Worm (Caenorhabditis elegans): ENCODE results near the gene Y69H2.10.

Y69H2.10 gene

DNA sequence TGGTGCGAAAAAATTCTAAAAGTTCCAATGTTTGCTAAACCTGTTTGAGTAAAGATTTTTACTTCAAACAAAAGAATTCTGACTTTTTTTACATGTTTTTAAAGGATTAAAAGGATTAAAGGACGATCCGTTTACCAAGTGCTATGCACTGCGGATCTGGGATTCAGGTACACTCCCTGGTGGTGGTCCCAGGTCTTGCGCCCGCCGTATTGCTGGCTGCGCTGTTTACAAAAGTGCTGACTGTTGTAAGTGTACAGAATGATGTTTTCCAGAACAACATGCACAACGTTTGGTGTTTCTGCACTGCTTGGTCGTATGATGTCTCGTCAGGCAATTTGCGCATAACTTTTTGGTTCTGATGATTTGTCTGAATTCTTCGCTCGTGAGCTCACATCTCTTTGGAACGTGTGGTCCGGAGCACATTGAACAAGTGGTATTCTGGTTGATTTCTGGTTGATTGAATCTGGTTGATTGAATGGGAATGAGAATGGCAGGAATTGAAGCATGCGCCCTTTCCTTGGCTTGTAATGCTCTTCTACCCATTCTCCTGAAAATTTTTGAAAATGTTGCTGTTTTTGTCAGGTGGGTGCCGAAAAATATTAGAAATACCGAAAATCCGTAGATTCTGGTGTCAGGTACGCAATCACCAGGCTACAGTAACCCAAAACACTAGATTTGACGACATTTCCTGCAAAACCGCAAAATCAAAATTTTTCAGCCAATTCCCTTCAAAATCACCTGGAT, 35.4 kb downstream of the Y69H2.10 start:
- TF ChIP-seq T23F11.4 (GFP tag; optimal IDR thresholded peaks at IDR 0.05) (no peak), elt-2 (tag; optimal IDR thresholded peaks at IDR 0.05) (no peak), lin-11 (tag; optimal IDR thresholded peaks at IDR 0.05) (no peak), lim-6 (tag; optimal IDR thresholded peaks at IDR 0.05) (no peak), nfya-1 (tag; optimal IDR thresholded peaks at IDR 0.05) (no peak), nhr-232 (tag; optimal IDR thresholded peaks at IDR 0.05) (no peak), dmd-4 (tag; optimal IDR thresholded peaks at IDR 0.05; ENCODE audit: borderline replicate concordance) (peak; percentile 70), fkh-10 (GFP tag; optimal IDR thresholded peaks at IDR 0.05) (peak; percentile 18), ceh-9 (tag; optimal IDR thresholded peaks at IDR 0.05) (no peak), fkh-6 (tag; optimal IDR thresholded peaks at IDR 0.05) (no peak), rnt-1 (tag; optimal IDR thresholded peaks at IDR 0.05) (no peak), ceh-18 (tag; optimal IDR thresholded peaks at IDR 0.05) (no peak), ceh-14 (tag; optimal IDR thresholded peaks at IDR 0.05) (no peak), odd-2 (tag; optimal IDR thresholded peaks at IDR 0.05) (no peak), hlh-8 (tag; optimal IDR thresholded peaks at IDR 0.05) (no peak), zip-5 (tag; optimal IDR thresholded peaks at IDR 0.05) (no peak)

ce11 chrV:18706063-18706620, 36.0 kb downstream of the Y69H2.10 start, which contains the start of gene Y17D7C.1:
Y17D7C.1 (plus strand) TSS chrV:18706570.
- no peak for TF ChIP-seq fkh-6 (tag; optimal IDR thresholded peaks at IDR 0.05)
- no peak for TF ChIP-seq hlh-6 (tag; optimal IDR thresholded peaks at IDR 0.05)
- TF ChIP-seq C08G9.2 (tag; optimal IDR thresholded peaks at IDR 0.05) = no peak
- no peak for TF ChIP-seq odd-2 (tag; optimal IDR thresholded peaks at IDR 0.05)
- TF ChIP-seq gmeb-2 (tag; optimal IDR thresholded peaks at IDR 0.05) = no peak
- no peak for TF ChIP-seq nhr-11 (tag; optimal IDR thresholded peaks at IDR 0.05)
- no peak for TF ChIP-seq sdc-2 (tag; optimal IDR thresholded peaks at IDR 0.05)
- no peak for TF ChIP-seq lin-11 (tag; optimal IDR thresholded peaks at IDR 0.05)
- no peak for TF ChIP-seq fax-1 (tag; optimal IDR thresholded peaks at IDR 0.05)
- TF ChIP-seq madf-2 (tag; optimal IDR thresholded peaks at IDR 0.05) = no peak
- TF ChIP-seq mec-3 (tag; optimal IDR thresholded peaks at IDR 0.05; ENCODE audit: borderline replicate concordance) = no peak
- no peak for TF ChIP-seq elt-4 (tag; optimal IDR thresholded peaks at IDR 0.05)

ce11 chrV:18708015-18708414, 37.9 kb downstream of the Y69H2.10 start:
- TF ChIP-seq ceh-2 (tag; optimal IDR thresholded peaks at IDR 0.05) = no peak
- no peak for TF ChIP-seq sox-4 (tag; optimal IDR thresholded peaks at IDR 0.05)
- no peak for TF ChIP-seq pag-3 (tag; optimal IDR thresholded peaks at IDR 0.05; ENCODE audit: borderline replicate concordance)
- no peak for TF ChIP-seq ref-2 (tag; optimal IDR thresholded peaks at IDR 0.05)
- TF ChIP-seq nhr-232 (tag; optimal IDR thresholded peaks at IDR 0.05) = no peak
- TF ChIP-seq tbx-7 (tag; optimal IDR thresholded peaks at IDR 0.05) = no peak
- TF ChIP-seq ceh-14 (tag; optimal IDR thresholded peaks at IDR 0.05) = no peak
- TF ChIP-seq F13H6.1 (tag; optimal IDR thresholded peaks at IDR 0.05) = no peak
- no peak for TF ChIP-seq ceh-6 (GFP tag; optimal IDR thresholded peaks at IDR 0.05)
- TF ChIP-seq lin-11 (tag; optimal IDR thresholded peaks at IDR 0.05) = no peak
- no peak for TF ChIP-seq syd-9 (tag; optimal IDR thresholded peaks at IDR 0.05)
- TF ChIP-seq K02D7.2 (tag; optimal IDR thresholded peaks at IDR 0.05) = no peak
- TF ChIP-seq nfya-1 (tag; optimal IDR thresholded peaks at IDR 0.05) = no peak
- TF ChIP-seq ceh-31 (tag; optimal IDR thresholded peaks at IDR 0.05) = no peak
- no peak for TF ChIP-seq ceh-22 (tag; optimal IDR thresholded peaks at IDR 0.05)
- TF ChIP-seq tbx-2 (tag; optimal IDR thresholded peaks at IDR 0.05) = no peak
